Worm (Caenorhabditis elegans): ENCODE data around the gene H01M10.2.

DNA sequence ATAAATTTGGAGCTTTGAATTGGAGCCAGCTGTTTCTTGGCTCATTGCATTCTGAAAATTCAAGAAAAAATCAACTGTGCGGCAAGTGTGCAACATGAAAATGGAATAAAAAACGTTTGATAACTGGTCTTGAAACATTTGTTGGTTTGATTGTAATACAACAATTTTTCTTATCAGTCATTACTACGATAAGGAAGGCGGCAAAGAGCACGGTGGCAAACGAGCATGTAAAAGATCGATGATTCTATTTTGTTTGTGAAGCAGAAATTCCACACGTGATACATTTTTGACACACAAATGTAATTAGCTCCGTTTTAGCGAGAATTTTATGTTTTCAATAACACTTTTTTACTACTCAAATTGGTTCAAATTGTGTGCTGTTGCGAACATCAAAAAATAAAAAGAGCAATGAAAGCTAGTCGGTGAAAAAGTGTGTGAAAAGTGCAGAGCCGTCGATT, 5.0 kb downstream of the H01M10.2 start, which contains the start of gene H01M10.1:
- no peak for TF ChIP-seq ces-1 (GFP tag; optimal IDR thresholded peaks at IDR 0.05)
- TF ChIP-seq efl-3 (GFP tag; optimal IDR thresholded peaks at IDR 0.05): no peak
- no peak for TF ChIP-seq snpc-4 (tag; optimal IDR thresholded peaks at IDR 0.05)
- no peak for TF ChIP-seq pag-3 (tag; optimal IDR thresholded peaks at IDR 0.05; ENCODE audit: borderline replicate concordance, insufficient read depth)
- TF ChIP-seq fkh-10 (GFP tag; optimal IDR thresholded peaks at IDR 0.05): no peak
- TF ChIP-seq nhr-12 (tag; optimal IDR thresholded peaks at IDR 0.05): no peak

Data from whole organism, L1 larva.